Worm (Caenorhabditis elegans) whole organism, L1 larva: ENCODE data around the gene dbl-1.

ENCODE experiments used
- aha-1 ChIP-seq: fragments of 150-350 bp; optimal IDR thresholded peaks from 2 replicates; lab custom pipeline; 2014; ENCODE audit warnings: missing biosample characterization, missing genetic modification characterization
- ama-1 ChIP-seq: fragments of 150-350 bp; optimal IDR thresholded peaks from 2 replicates; lab custom pipeline; 2014
- blmp-1 ChIP-seq: fragments of 150-350 bp; optimal IDR thresholded peaks from 2 replicates; lab custom pipeline; 2014; ENCODE audit warnings: missing biosample characterization, missing genetic modification characterization
- ceh-82 ChIP-seq, 3 experiments: fragments of 150-350 bp in 1 of 3; sonication (generic microtip) in 2 of 3; optimal IDR thresholded peaks; 2 replicates each; lab custom pipeline; 2014 to 2017; ENCODE audit warnings: missing biosample characterization in 3 of 3, missing genetic modification characterization in 3 of 3
- dpl-1 ChIP-seq, 3 experiments: fragments of 150-350 bp in 2 of 3; sonication (generic microtip) in 1 of 3; optimal IDR thresholded peaks; 2 replicates each; lab custom pipeline; 2014 to 2017; ENCODE audit warnings: missing biosample characterization in 3 of 3, missing genetic modification characterization in 3 of 3, missing genetic modification reagents in 3 of 3
- dsc-1 ChIP-seq: sonication (generic microtip); optimal IDR thresholded peaks from 2 replicates; lab custom pipeline; 2016; ENCODE audit warnings: mild to moderate bottlenecking, missing genetic modification characterization, missing compliant biosample characterization
- efl-1 ChIP-seq, 4 experiments: fragments of 150-350 bp; optimal IDR thresholded peaks in 3 of 4; peaks in 1 of 4; 1 replicate in 1 of 4; 2 replicates in 3 of 4; lab custom pipeline; 2014; ENCODE audit warnings: missing biosample characterization in 2 of 4, missing genetic modification characterization in 2 of 4, missing genetic modification reagents in 2 of 4
- egl-27 ChIP-seq, 2 experiments: fragments of 150-350 bp in 1 of 2; sonication (generic microtip); optimal IDR thresholded peaks; 3 replicates each; lab custom pipeline; 2017 to 2018; ENCODE audit warnings: missing biosample characterization in 2 of 2, missing genetic modification characterization in 2 of 2, missing genetic modification reagents in 2 of 2
- fkh-8 ChIP-seq: sonication (generic microtip); optimal IDR thresholded peaks from 2 replicates; lab custom pipeline; 2016; ENCODE audit warnings: mild to moderate bottlenecking, missing genetic modification characterization, missing compliant biosample characterization
- fos-1 ChIP-seq: fragments of 150-350 bp; optimal IDR thresholded peaks from 2 replicates; lab custom pipeline; 2014; ENCODE audit warnings: missing biosample characterization, missing genetic modification characterization
- hlh-4 ChIP-seq: sonication (generic microtip); optimal IDR thresholded peaks from 2 replicates; lab custom pipeline; 2016; ENCODE audit warnings: mild to moderate bottlenecking, missing genetic modification characterization, missing compliant biosample characterization
- irx-1 ChIP-seq: sonication (generic microtip); optimal IDR thresholded peaks from 2 replicates; lab custom pipeline; 2016; ENCODE audit warnings: missing genetic modification characterization, missing compliant biosample characterization
- lin-14 ChIP-seq: fragments of 200-800 bp; sonication (Bioruptor generic); optimal IDR thresholded peaks from 2 replicates; lab custom pipeline; 2018; ENCODE audit warnings: mild to moderate bottlenecking, missing genetic modification characterization, moderate library complexity, missing compliant biosample characterization
- lin-35 ChIP-seq, 2 experiments: fragments of 150-350 bp; optimal IDR thresholded peaks; 2 replicates each; lab custom pipeline; 2014; ENCODE audit warnings: missing biosample characterization in 2 of 2, missing genetic modification characterization in 2 of 2, missing genetic modification reagents in 2 of 2
- lir-3 ChIP-seq: sonication (generic microtip); optimal IDR thresholded peaks from 2 replicates; lab custom pipeline; 2016; ENCODE audit warnings: mild to moderate bottlenecking, missing genetic modification characterization, moderate library complexity, missing compliant biosample characterization; ENCODE audit not compliant: poor library complexity
- lsy-2 ChIP-seq, 2 experiments: fragments of 150-350 bp; optimal IDR thresholded peaks; 2 replicates each; lab custom pipeline; 2014; ENCODE audit warnings: missing biosample characterization in 2 of 2, missing genetic modification characterization in 2 of 2
- mdl-1 ChIP-seq, 2 experiments: fragments of 150-350 bp; optimal IDR thresholded peaks; 2 replicates each; lab custom pipeline; 2014 to 2017; ENCODE audit warnings: missing biosample characterization in 2 of 2, missing genetic modification characterization in 2 of 2, inconsistent platforms in 1 of 2
- mep-1 ChIP-seq: fragments of 150-350 bp; optimal IDR thresholded peaks from 2 replicates; lab custom pipeline; 2014; ENCODE audit warnings: missing biosample characterization, missing genetic modification characterization
- nhr-19 ChIP-seq: fragments of 200-800 bp; sonication (Bioruptor generic); conservative IDR thresholded peaks from 2 replicates; pipeline ENCODE4 v1.3.6; 2022; ENCODE audit warnings: missing genetic modification characterization, missing compliant biosample characterization
- nhr-20 ChIP-seq: sonication (generic microtip); optimal IDR thresholded peaks from 2 replicates; lab custom pipeline; 2016; ENCODE audit warnings: mild to moderate bottlenecking, missing genetic modification characterization, missing compliant biosample characterization
- nhr-28 ChIP-seq: fragments of 150-350 bp; optimal IDR thresholded peaks from 2 replicates; lab custom pipeline; 2014; ENCODE audit warnings: missing biosample characterization, missing genetic modification characterization
- nhr-47 ChIP-seq: sonication (generic microtip); optimal IDR thresholded peaks from 2 replicates; lab custom pipeline; 2016; ENCODE audit warnings: mild to moderate bottlenecking, missing genetic modification characterization, moderate library complexity, missing compliant biosample characterization
- nhr-71 ChIP-seq: sonication (generic microtip); optimal IDR thresholded peaks from 2 replicates; lab custom pipeline; 2016; ENCODE audit warnings: mild to moderate bottlenecking, missing genetic modification characterization, moderate library complexity, missing compliant biosample characterization
- nhr-84 ChIP-seq: sonication (generic microtip); optimal IDR thresholded peaks from 2 replicates; lab custom pipeline; 2017; ENCODE audit warnings: missing biosample characterization, missing genetic modification characterization
- nhr-85 ChIP-seq: sonication (generic microtip); peaks from one replicate; lab custom pipeline; 2016; ENCODE audit warnings: missing genetic modification characterization, inconsistent platforms, missing compliant biosample characterization
- rnt-1 ChIP-seq: sonication (generic microtip); optimal IDR thresholded peaks from 2 replicates; lab custom pipeline; 2016; ENCODE audit warnings: mild to moderate bottlenecking, missing genetic modification characterization, moderate library complexity, missing compliant biosample characterization
- skn-1 ChIP-seq: fragments of 150-350 bp; optimal IDR thresholded peaks from 2 replicates; lab custom pipeline; 2014; ENCODE audit warnings: missing biosample characterization, missing genetic modification characterization
- snpc-4 ChIP-seq: fragments of 150-350 bp; optimal IDR thresholded peaks from 2 replicates; lab custom pipeline; 2014; ENCODE audit warnings: missing biosample characterization, missing genetic modification characterization
- snu-23 ChIP-seq: sonication (generic microtip); optimal IDR thresholded peaks from 2 replicates; lab custom pipeline; 2016; ENCODE audit warnings: missing genetic modification characterization, missing compliant biosample characterization
- sox-4 ChIP-seq: sonication (generic microtip); optimal IDR thresholded peaks from 2 replicates; lab custom pipeline; 2016; ENCODE audit warnings: missing genetic modification characterization, missing compliant biosample characterization
- swsn-7 ChIP-seq: sonication (generic microtip); optimal IDR thresholded peaks from 2 replicates; lab custom pipeline; 2016; ENCODE audit warnings: missing genetic modification characterization, missing compliant biosample characterization
- tlp-1 ChIP-seq: fragments of 150-350 bp; optimal IDR thresholded peaks from 2 replicates; lab custom pipeline; 2014; ENCODE audit warnings: missing biosample characterization, missing genetic modification characterization
- unc-86 ChIP-seq: sonication (generic microtip); optimal IDR thresholded peaks from 2 replicates; lab custom pipeline; 2016; ENCODE audit warnings: missing genetic modification characterization, missing compliant biosample characterization
- xbp-1 ChIP-seq: sonication (generic microtip); optimal IDR thresholded peaks from 2 replicates; lab custom pipeline; 2016; ENCODE audit warnings: missing genetic modification characterization, missing compliant biosample characterization
- ztf-11 ChIP-seq, 2 experiments: sonication (generic microtip); optimal IDR thresholded peaks; 2 replicates each; lab custom pipeline; 2016 to 2017; ENCODE audit warnings: missing genetic modification characterization in 2 of 2, missing biosample characterization in 1 of 2, missing compliant biosample characterization in 1 of 2

Gene dbl-1

ce11 chrV:6796894-6797293 is 39.0 kb downstream of the dbl-1 start:
- TF ChIP-seq efl-1 (optimal IDR thresholded peaks at IDR 0.05; lab: Kevin White, UChicago) (peak; percentile 26 to 31), efl-1 (GFP tag; optimal IDR thresholded peaks at IDR 0.05 in 1 of 2; lab: Kevin White, UChicago) (peak; percentile 7 to 93), swsn-7 (tag; lab: Kevin White, UChicago) (peak; percentile 8), fkh-8 (no peak), nhr-47 (tag; lab: Kevin White, UChicago) (peak; percentile 6), lin-35 (GFP tag; optimal IDR thresholded peaks at IDR 0.05; lab: Kevin White, UChicago) (peak in 1 of 2 experiments; percentile 12), lsy-2 (tag; optimal IDR thresholded peaks at IDR 0.05; lab: Kevin White, UChicago) (peak; percentile 3 to 13), mep-1 (tag; lab: Kevin White, UChicago) (peak; percentile 68), unc-86 (tag; lab: Kevin White, UChicago) (peak; percentile 12), ama-1 (no peak), lin-14 (GFP tag; lab: Kevin White, UChicago) (peak; percentile 91), ceh-82 (tag; optimal IDR thresholded peaks at IDR 0.05; lab: Kevin White, UChicago) (peak in 2 of 3 experiments; percentile 3 to 33), ztf-11 (tag; optimal IDR thresholded peaks at IDR 0.05; lab: Kevin White, UChicago) (no peak), dpl-1 (GFP tag; optimal IDR thresholded peaks at IDR 0.05; lab: Kevin White, UChicago) (peak in 1 of 3 experiments; percentile 4), blmp-1 (tag; lab: Kevin White, UChicago) (peak; percentile 57), snu-23 (GFP tag; lab: Kevin White, UChicago) (peak; percentile 55), rnt-1 (tag; lab: Kevin White, UChicago) (peak; percentile 34), nhr-20 (tag; lab: Kevin White, UChicago) (peak; percentile 22), dsc-1 (peak; percentile 8), xbp-1 (tag; lab: Kevin White, UChicago) (peak; percentile 6), nhr-28 (tag; lab: Kevin White, UChicago) (no peak), snpc-4 (tag; lab: Kevin White, UChicago) (peak; percentile 10), nhr-85 (tag; lab: Kevin White, UChicago) (peak; percentile 16), nhr-84 (no peak), mdl-1 (tag; optimal IDR thresholded peaks at IDR 0.05; lab: Kevin White, UChicago) (peak in 1 of 2 experiments; percentile 18), nhr-19 (no peak), nhr-71 (tag; lab: Kevin White, UChicago) (peak; percentile 20)

DNA sequence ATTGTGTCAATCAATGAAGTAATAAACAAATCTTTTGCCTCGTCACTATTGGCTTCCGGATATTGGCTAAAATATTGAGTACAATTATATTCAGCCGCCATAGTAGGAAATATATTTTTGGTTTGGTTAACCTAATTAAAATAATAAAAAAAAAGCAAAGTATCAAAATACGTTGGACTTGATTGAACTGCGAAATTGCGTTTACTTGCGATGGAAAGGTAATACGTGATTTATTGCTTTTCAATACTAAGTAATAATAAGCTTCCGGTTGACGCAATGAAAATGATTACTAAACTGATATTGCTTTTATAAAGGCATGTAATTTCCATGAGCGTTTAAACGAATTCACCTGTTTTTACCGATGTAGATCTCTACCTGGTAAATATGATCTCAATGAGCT is 41.6 kb downstream of the dbl-1 start, which contains the start of gene dmsr-9:
Gene dmsr-9, minus strand, starts transcription at position 101 of the 400 bp plus-strand sequence.
- TF ChIP-seq fkh-8 (peak; percentile 30), fos-1 (tag; lab: Kevin White, UChicago) (no peak)

DNA sequence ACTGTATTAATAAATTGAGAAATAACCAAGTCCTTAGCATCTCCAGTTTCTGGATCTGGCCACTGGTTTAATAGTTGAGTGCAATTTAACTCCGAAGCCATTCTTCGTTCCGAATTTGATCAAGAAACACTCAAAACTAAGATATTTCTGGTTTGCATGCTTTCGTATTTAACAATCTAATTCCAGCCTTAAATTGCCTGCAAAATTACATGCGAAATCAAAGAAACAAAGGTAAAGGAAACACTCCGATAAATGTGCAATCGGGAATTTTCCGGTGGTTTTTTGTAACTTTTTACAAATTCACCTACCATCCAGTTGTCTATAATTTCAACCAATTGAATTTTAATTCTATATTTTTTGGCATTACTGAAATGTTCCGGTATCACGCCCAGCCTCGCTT is 43.9 kb downstream of the dbl-1 start, which contains the start of gene dmsr-10:
Gene dmsr-10, minus strand, starts transcription at position 101 of the 400 bp plus-strand sequence.
- TF ChIP-seq sox-4 (tag; lab: Kevin White, UChicago) (no peak), efl-1 (optimal IDR thresholded peaks at IDR 0.05; lab: Kevin White, UChicago) (no peak), efl-1 (GFP tag; optimal IDR thresholded peaks at IDR 0.05 in 1 of 2; lab: Kevin White, UChicago) (peak in 1 of 2 experiments; percentile 71), rnt-1 (tag; lab: Kevin White, UChicago) (no peak)

DNA sequence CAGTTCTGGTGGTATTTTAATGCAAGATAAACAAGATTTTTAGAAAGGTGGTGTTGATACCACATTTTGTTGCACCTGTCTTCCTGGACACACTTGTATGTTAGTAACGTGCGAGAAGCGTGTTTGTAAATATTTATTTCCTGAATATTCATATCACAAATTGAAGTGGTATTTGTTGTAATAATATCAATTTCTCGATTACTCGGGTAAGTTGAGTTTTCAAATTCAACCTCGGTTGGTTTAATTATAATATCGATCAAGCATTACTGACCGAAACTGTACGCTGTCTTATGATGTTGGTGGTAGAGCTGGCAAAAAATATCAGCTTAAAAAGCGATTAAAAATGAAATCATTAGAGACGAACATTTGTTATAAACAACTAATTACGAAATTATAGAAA is 46.1 kb downstream of the dbl-1 start, which contains the start of gene dmsr-11:
Gene dmsr-11, minus strand, starts transcription at position 101 of the 400 bp plus-strand sequence.
- no peak for TF ChIP-seq skn-1 (tag; lab: Kevin White, UChicago)

ce11 chrV:6806340-6806739 is 48.4 kb downstream of the dbl-1 start, which contains the start of gene dmsr-12:
dmsr-12 (minus strand) TSS chrV:6806440.
- TF ChIP-seq nhr-19: no peak

DNA sequence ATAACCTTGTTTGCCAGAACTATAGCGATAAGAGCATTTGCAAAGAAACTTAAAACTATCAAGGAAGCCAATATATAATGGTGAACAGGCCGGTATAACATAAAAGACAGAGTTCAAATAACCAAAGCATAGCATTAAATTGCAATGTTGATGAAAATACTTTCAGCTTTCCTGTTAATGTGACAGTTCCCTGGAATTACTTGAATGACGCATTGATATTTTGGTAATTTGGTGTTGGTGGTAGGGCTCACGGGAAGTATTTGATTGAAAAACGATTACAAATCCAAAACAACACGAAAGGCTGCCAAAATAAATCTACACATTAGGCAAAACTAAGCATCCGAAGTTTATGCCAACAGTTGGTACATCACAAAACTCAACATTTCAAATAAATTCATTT is 51.0 kb downstream of the dbl-1 start, which contains the start of gene dmsr-16:
Gene dmsr-16, minus strand, starts transcription at position 101 of the 400 bp plus-strand sequence.
- TF ChIP-seq tlp-1 (tag; lab: Kevin White, UChicago): no peak
- TF ChIP-seq egl-27 (tag; optimal IDR thresholded peaks at IDR 0.05; lab: Kevin White, UChicago): no peak
- no peak for TF ChIP-seq aha-1
- TF ChIP-seq lir-3 (tag; lab: Kevin White, UChicago): no peak
- no peak for TF ChIP-seq irx-1 (tag; lab: Kevin White, UChicago)
- no peak for TF ChIP-seq hlh-4 (tag; lab: Kevin White, UChicago)
- no peak for TF ChIP-seq blmp-1 (tag; lab: Kevin White, UChicago)
- no peak for TF ChIP-seq xbp-1 (tag; lab: Kevin White, UChicago)
- no peak for TF ChIP-seq lin-14 (GFP tag; lab: Kevin White, UChicago)
